Worm (Caenorhabditis elegans) whole organism, L3 larva: ENCODE results near the gene sknr-1.

Source experiments
- aly-2 ChIP-seq: fragments of 150-350 bp; optimal IDR thresholded peaks from 2 replicates; lab custom pipeline; 2014; ENCODE audit warnings: missing biosample characterization, missing genetic modification characterization
- hmg-11 ChIP-seq: sonication (generic microtip); optimal IDR thresholded peaks from 2 replicates; lab custom pipeline; 2016; ENCODE audit warnings: missing genetic modification characterization, missing compliant biosample characterization
- jun-1 ChIP-seq: fragments of 150-350 bp; optimal IDR thresholded peaks from 2 replicates; lab custom pipeline; 2014; ENCODE audit warnings: missing biosample characterization, missing genetic modification reagents, missing genetic modification characterization
- lin-39 ChIP-seq: fragments of 150-350 bp; optimal IDR thresholded peaks from 2 replicates; lab custom pipeline; 2018; ENCODE audit warnings: missing biosample characterization, missing genetic modification reagents, missing genetic modification characterization
- nhr-11 ChIP-seq: fragments of 150-350 bp; optimal IDR thresholded peaks from 2 replicates; lab custom pipeline; 2014; ENCODE audit warnings: missing biosample characterization, missing genetic modification characterization
- nhr-28 ChIP-seq: fragments of 150-350 bp; optimal IDR thresholded peaks from 2 replicates; lab custom pipeline; 2014; ENCODE audit warnings: missing biosample characterization, missing genetic modification characterization
- nhr-76 ChIP-seq: fragments of 150-350 bp; sonication (generic microtip); optimal IDR thresholded peaks from 5 replicates; lab custom pipeline; 2014; ENCODE audit warnings: missing biosample characterization, missing genetic modification characterization
- pqm-1 ChIP-seq: fragments of 150-350 bp; optimal IDR thresholded peaks from 2 replicates; lab custom pipeline; 2017; ENCODE audit warnings: missing biosample characterization, missing genetic modification characterization, inconsistent platforms
- tbx-2 ChIP-seq: sonication (generic microtip); optimal IDR thresholded peaks from 2 replicates; lab custom pipeline; 2016; ENCODE audit warnings: mild to moderate bottlenecking, missing genetic modification characterization, missing compliant biosample characterization
- zag-1 ChIP-seq: fragments of 150-350 bp; optimal IDR thresholded peaks from 2 replicates; lab custom pipeline; 2014; ENCODE audit warnings: missing biosample characterization, missing genetic modification characterization
- ztf-11 ChIP-seq: fragments of 150-350 bp; optimal IDR thresholded peaks from 2 replicates; lab custom pipeline; 2014; ENCODE audit warnings: missing biosample characterization, missing genetic modification characterization

- TF ChIP-seq jun-1 (tag; lab: Kevin White, UChicago) = no peak
- no peak for TF ChIP-seq nhr-76 (tag; lab: Kevin White, UChicago)
- TF ChIP-seq nhr-28 (tag; lab: Kevin White, UChicago) = no peak
- TF ChIP-seq tbx-2 = no peak
- TF ChIP-seq hmg-11 (tag; lab: Kevin White, UChicago) = no peak
- no peak for TF ChIP-seq aly-2 (tag; lab: Kevin White, UChicago)
- no peak for TF ChIP-seq pqm-1 (tag; lab: Kevin White, UChicago)
- no peak for TF ChIP-seq lin-39 (tag; lab: Kevin White, UChicago)
- TF ChIP-seq zag-1 (tag; lab: Kevin White, UChicago) = no peak
- no peak for TF ChIP-seq nhr-11 (tag; lab: Kevin White, UChicago)
- TF ChIP-seq ztf-11 = no peak
These were observed 35.2 kb upstream of the sknr-1 start for ce11 chrV:2660457-2660856.
